Worm (Caenorhabditis elegans): ENCODE results near the gene fbxa-77.

Gene fbxa-77

DNA sequence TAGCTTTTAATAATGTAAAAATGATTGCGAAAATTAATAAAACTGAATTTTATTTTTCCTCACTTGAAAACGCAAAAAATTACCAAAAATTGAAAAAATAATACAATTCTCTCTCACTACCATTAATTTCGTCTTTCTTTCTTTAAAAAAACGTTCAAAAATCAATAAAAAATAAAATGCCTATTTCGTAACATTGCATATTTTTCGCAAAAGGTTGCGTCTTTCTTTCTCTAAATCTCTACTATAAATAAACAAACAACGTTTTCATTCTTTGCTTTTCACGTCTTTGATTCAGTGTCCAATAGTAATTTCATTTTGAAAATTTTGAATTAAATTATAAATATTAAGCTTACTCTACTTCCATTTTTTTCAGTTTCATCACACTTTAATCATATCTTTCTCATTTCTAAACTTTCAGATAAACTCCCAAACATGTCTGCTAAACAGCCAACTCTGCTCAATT, 35.3 kb downstream of the fbxa-77 start, which contains the start of gene fbxa-37:
fbxa-37 (plus strand) TSS at position 413 of the 463 bp plus-strand sequence.
- TF ChIP-seq B0310.2 (tag; optimal IDR thresholded peaks at IDR 0.05) = no peak
- no peak for TF ChIP-seq ceh-13 (GFP tag; optimal IDR thresholded peaks at IDR 0.05)
- no peak for TF ChIP-seq hmg-4 (GFP tag; optimal IDR thresholded peaks at IDR 0.05)
- TF ChIP-seq flt-1 (GFP tag; IDR thresholded peaks at IDR 0.05) = no peak
- no peak for TF ChIP-seq ets-7 (tag; optimal IDR thresholded peaks at IDR 0.05)
- TF ChIP-seq scrt-1 (GFP tag; IDR thresholded peaks at IDR 0.05) = no peak
- no peak for TF ChIP-seq F13C5.2 (tag; optimal IDR thresholded peaks at IDR 0.05)
- no peak for TF ChIP-seq tra-4 (tag; optimal IDR thresholded peaks at IDR 0.05)
- TF ChIP-seq hmbx-1 (tag; optimal IDR thresholded peaks at IDR 0.05) = no peak
- TF ChIP-seq tbx-11 (GFP tag; IDR thresholded peaks at IDR 0.05) = no peak
- no peak for TF ChIP-seq ceh-36 (tag; optimal IDR thresholded peaks at IDR 0.05)
- no peak for TF ChIP-seq hnd-1 (tag; optimal IDR thresholded peaks at IDR 0.05)
- TF ChIP-seq tbx-37 (GFP tag; conservative IDR thresholded peaks at IDR 0.05) = no peak
- no peak for TF ChIP-seq pes-1 (GFP tag; IDR thresholded peaks at IDR 0.05)
- no peak for TF ChIP-seq ama-1 (optimal IDR thresholded peaks at IDR 0.05)
- no peak for TF ChIP-seq aly-1 (tag; optimal IDR thresholded peaks at IDR 0.05)

ce11 chrIII:1288473-1289056, 39.3 kb downstream of the fbxa-77 start, which contains the start of gene fbxa-50:
TSS of gene fbxa-50 (minus strand) at chrIII:1288523.
- TF ChIP-seq hnd-1 (tag; optimal IDR thresholded peaks at IDR 0.05) (no peak), B0310.2 (tag; optimal IDR thresholded peaks at IDR 0.05) (no peak), F13C5.2 (tag; optimal IDR thresholded peaks at IDR 0.05) (no peak), hmbx-1 (tag; optimal IDR thresholded peaks at IDR 0.05) (no peak), flt-1 (GFP tag; IDR thresholded peaks at IDR 0.05) (no peak), sea-1 (GFP tag; conservative IDR thresholded peaks at IDR 0.05) (no peak), ceh-13 (GFP tag; optimal IDR thresholded peaks at IDR 0.05) (no peak)

- TF ChIP-seq hmg-4 (GFP tag; optimal IDR thresholded peaks at IDR 0.05) (no peak), ceh-13 (GFP tag; optimal IDR thresholded peaks at IDR 0.05) (no peak), pes-1 (GFP tag; IDR thresholded peaks at IDR 0.05) (no peak), hmbx-1 (tag; optimal IDR thresholded peaks at IDR 0.05) (no peak), tbx-37 (GFP tag; conservative IDR thresholded peaks at IDR 0.05) (no peak), ama-1 (optimal IDR thresholded peaks at IDR 0.05) (no peak), aly-1 (tag; optimal IDR thresholded peaks at IDR 0.05) (no peak), F13C5.2 (tag; optimal IDR thresholded peaks at IDR 0.05) (no peak), B0310.2 (tag; optimal IDR thresholded peaks at IDR 0.05) (no peak), flt-1 (GFP tag; IDR thresholded peaks at IDR 0.05) (no peak)
Measured at ce11 chrIII:1289139-1289538, 39.9 kb downstream of the fbxa-77 start.

- TF ChIP-seq aly-1 (tag; optimal IDR thresholded peaks at IDR 0.05) (no peak), scrt-1 (GFP tag; IDR thresholded peaks at IDR 0.05) (no peak), ceh-13 (GFP tag; optimal IDR thresholded peaks at IDR 0.05) (no peak), F13C5.2 (tag; optimal IDR thresholded peaks at IDR 0.05) (no peak), ceh-36 (tag; optimal IDR thresholded peaks at IDR 0.05) (no peak), B0310.2 (tag; optimal IDR thresholded peaks at IDR 0.05) (no peak), tra-4 (tag; optimal IDR thresholded peaks at IDR 0.05) (no peak), tbx-37 (GFP tag; conservative IDR thresholded peaks at IDR 0.05) (no peak), ets-7 (tag; optimal IDR thresholded peaks at IDR 0.05) (no peak), ama-1 (optimal IDR thresholded peaks at IDR 0.05) (no peak), sea-1 (GFP tag; conservative IDR thresholded peaks at IDR 0.05) (no peak), hmbx-1 (tag; optimal IDR thresholded peaks at IDR 0.05) (no peak), tbx-11 (GFP tag; IDR thresholded peaks at IDR 0.05) (no peak), hmg-4 (GFP tag; optimal IDR thresholded peaks at IDR 0.05) (no peak), flt-1 (GFP tag; IDR thresholded peaks at IDR 0.05) (no peak), pes-1 (GFP tag; IDR thresholded peaks at IDR 0.05) (no peak), hnd-1 (tag; optimal IDR thresholded peaks at IDR 0.05) (no peak)
Measured at ce11 chrIII:1293135-1293534, 43.9 kb downstream of the fbxa-77 start, which contains the start of gene fbxa-36. TSS of gene fbxa-36 (minus strand) at chrIII:1293235.

ce11 chrIII:1295149-1295716, 46.0 kb downstream of the fbxa-77 start, which contains the start of gene fbxa-35:
TSS of gene fbxa-35 (plus strand) at chrIII:1295666.
- no peak for TF ChIP-seq ceh-13 (GFP tag; optimal IDR thresholded peaks at IDR 0.05)
- no peak for TF ChIP-seq F13C5.2 (tag; optimal IDR thresholded peaks at IDR 0.05)
- no peak for TF ChIP-seq ama-1 (optimal IDR thresholded peaks at IDR 0.05)
- TF ChIP-seq B0310.2 (tag; optimal IDR thresholded peaks at IDR 0.05) = no peak
- no peak for TF ChIP-seq aly-1 (tag; optimal IDR thresholded peaks at IDR 0.05)
- TF ChIP-seq sea-1 (GFP tag; conservative IDR thresholded peaks at IDR 0.05) = no peak
- TF ChIP-seq flt-1 (GFP tag; IDR thresholded peaks at IDR 0.05) = no peak
- no peak for TF ChIP-seq pes-1 (GFP tag; IDR thresholded peaks at IDR 0.05)
- no peak for TF ChIP-seq hmg-4 (GFP tag; optimal IDR thresholded peaks at IDR 0.05)
- no peak for TF ChIP-seq hmbx-1 (tag; optimal IDR thresholded peaks at IDR 0.05)
- no peak for TF ChIP-seq ceh-36 (tag; optimal IDR thresholded peaks at IDR 0.05)
- no peak for TF ChIP-seq tbx-11 (GFP tag; IDR thresholded peaks at IDR 0.05)
- no peak for TF ChIP-seq tbx-37 (GFP tag; conservative IDR thresholded peaks at IDR 0.05)
- TF ChIP-seq ets-7 (tag; optimal IDR thresholded peaks at IDR 0.05) = no peak
- no peak for TF ChIP-seq hnd-1 (tag; optimal IDR thresholded peaks at IDR 0.05)
- no peak for TF ChIP-seq scrt-1 (GFP tag; IDR thresholded peaks at IDR 0.05)
- no peak for TF ChIP-seq tra-4 (tag; optimal IDR thresholded peaks at IDR 0.05)

- TF ChIP-seq ceh-36 (tag; optimal IDR thresholded peaks at IDR 0.05) = no peak
- no peak for TF ChIP-seq F13C5.2 (tag; optimal IDR thresholded peaks at IDR 0.05)
- no peak for TF ChIP-seq tra-4 (tag; optimal IDR thresholded peaks at IDR 0.05)
- TF ChIP-seq flt-1 (GFP tag; IDR thresholded peaks at IDR 0.05) = no peak
- TF ChIP-seq aly-1 (tag; optimal IDR thresholded peaks at IDR 0.05) = no peak
- no peak for TF ChIP-seq B0310.2 (tag; optimal IDR thresholded peaks at IDR 0.05)
- no peak for TF ChIP-seq hmbx-1 (tag; optimal IDR thresholded peaks at IDR 0.05)
- TF ChIP-seq ama-1 (optimal IDR thresholded peaks at IDR 0.05) = no peak
- TF ChIP-seq sea-1 (GFP tag; conservative IDR thresholded peaks at IDR 0.05) = no peak
- no peak for TF ChIP-seq tbx-11 (GFP tag; IDR thresholded peaks at IDR 0.05)
- TF ChIP-seq pes-1 (GFP tag; IDR thresholded peaks at IDR 0.05) = no peak
Measured at ce11 chrIII:1297604-1298003, 48.3 kb downstream of the fbxa-77 start, which contains the start of gene fbxa-28. TSS of gene fbxa-28 (plus strand) at chrIII:1297904.
